Fruit fly (Drosophila melanogaster) whole organism, prepupa: ENCODE measurements around the gene Gba1b.
A peak's percentile ranks its signal among the peaks of the same experiment; 100 is the strongest.

Experiments used
- CG10631 ChIP-seq: fragments of 200-800 bp; sonication (Bioruptor generic); optimal IDR thresholded peaks from 2 replicates; lab custom pipeline; 2016; ENCODE audit warnings: missing biosample characterization, missing genetic modification characterization
- CG11762 ChIP-seq: fragments of 200-800 bp; sonication (Bioruptor generic); optimal IDR thresholded peaks from 3 replicates; lab custom pipeline; 2016; ENCODE audit warnings: missing biosample characterization, missing genetic modification characterization; ENCODE audit not compliant: insufficient read depth
- CG11902 ChIP-seq: fragments of 200-800 bp; sonication (Bioruptor generic); optimal IDR thresholded peaks from 3 replicates; lab custom pipeline; 2016; ENCODE audit warnings: missing biosample characterization, missing genetic modification characterization
- CG15336 ChIP-seq: fragments of 200-800 bp; sonication (Bioruptor generic); IDR thresholded peaks from 2 replicates; pipeline ENCODE4 v1.3.6; 2022; ENCODE audit warnings: missing biosample characterization, missing genetic modification characterization
- CG16779 ChIP-seq: fragments of 200-800 bp; sonication (Bioruptor generic); optimal IDR thresholded peaks from 3 replicates; lab custom pipeline; 2017; ENCODE audit warnings: missing biosample characterization, mild to moderate bottlenecking, missing genetic modification characterization
- CG6163 ChIP-seq: fragments of 200-800 bp; sonication (Bioruptor generic); IDR thresholded peaks from 3 replicates; pipeline ENCODE4 v1.3.6; 2022; ENCODE audit warnings: missing biosample characterization, missing genetic modification characterization
- CG8119 ChIP-seq: fragments of 200-800 bp; sonication (Bioruptor generic); IDR thresholded peaks from 3 replicates; pipeline ENCODE4 v1.3.6; 2022; ENCODE audit warnings: missing biosample characterization, missing genetic modification characterization
- CG8319 ChIP-seq: fragments of 200-800 bp; sonication (Bioruptor generic); optimal IDR thresholded peaks from 3 replicates; lab custom pipeline; 2016; ENCODE audit warnings: missing biosample characterization, missing genetic modification characterization
- CG8632 ChIP-seq: fragments of 200-800 bp; sonication (Bioruptor generic); optimal IDR thresholded peaks from 3 replicates; lab custom pipeline; 2016; ENCODE audit warnings: missing biosample characterization, missing genetic modification characterization
- Hr39 ChIP-seq: fragments of 200-800 bp; sonication (Bioruptor generic); optimal IDR thresholded peaks from 2 replicates; lab custom pipeline; 2016; ENCODE audit warnings: missing biosample characterization, missing genetic modification characterization
- Smox ChIP-seq: fragments of 200-800 bp; sonication (Bioruptor generic); optimal IDR thresholded peaks from 3 replicates; lab custom pipeline; 2016; ENCODE audit warnings: missing biosample characterization, missing genetic modification characterization
- achi ChIP-seq: fragments of 200-800 bp; sonication (Bioruptor generic); optimal IDR thresholded peaks from 3 replicates; lab custom pipeline; 2016; ENCODE audit warnings: missing biosample characterization, missing genetic modification characterization
- fd85E ChIP-seq: fragments of 200-800 bp; sonication (Bioruptor generic); optimal IDR thresholded peaks from 3 replicates; lab custom pipeline; 2016; ENCODE audit warnings: missing biosample characterization, missing genetic modification characterization
- pdm3 ChIP-seq: fragments of 200-800 bp; sonication (Bioruptor generic); optimal IDR thresholded peaks from 3 replicates; lab custom pipeline; 2016; ENCODE audit warnings: missing biosample characterization, missing genetic modification characterization

DNA sequence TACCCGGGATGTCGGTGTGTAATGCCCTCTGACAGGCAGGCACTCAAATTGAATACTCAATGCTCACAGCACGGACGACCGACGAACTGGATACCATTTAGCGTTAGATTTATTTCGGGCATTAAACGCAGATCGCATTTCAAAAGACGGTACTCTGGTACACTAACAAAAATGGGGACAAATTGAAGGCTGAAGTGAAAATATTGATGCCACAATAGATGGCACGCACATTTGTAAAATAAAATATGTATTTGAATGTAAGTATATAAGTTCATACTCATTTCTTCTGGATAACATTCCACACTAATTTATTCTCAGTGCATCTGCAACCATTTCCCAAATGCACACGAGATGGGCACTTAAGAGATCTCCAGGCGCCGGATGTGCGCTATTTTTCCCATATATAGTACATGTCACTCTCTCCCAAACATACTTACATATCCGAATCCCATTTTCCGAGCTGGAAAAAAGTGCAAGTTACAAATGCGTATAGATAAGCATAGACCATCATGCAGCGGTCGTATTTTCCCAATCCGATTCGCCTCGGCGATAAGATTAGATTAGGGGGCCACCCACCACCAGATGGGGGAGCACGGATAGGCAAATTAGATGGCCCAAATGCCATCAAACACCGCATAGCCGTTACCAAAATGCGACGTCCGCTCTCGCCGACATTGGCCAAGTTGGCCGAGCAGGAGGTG is 5.1 kb downstream of the Gba1b start, which contains the start of gene CG10301:
- TF ChIP-seq CG16779 (no peak), Smox (GFP tag; lab: Kevin White, UChicago) (no peak), pdm3 (GFP tag; lab: Kevin White, UChicago) (no peak), fd85E (GFP tag; lab: Kevin White, UChicago) (no peak), CG8632 (no peak), CG15336 (no peak), achi (GFP tag; lab: Kevin White, UChicago) (no peak), CG10631 (GFP tag; lab: Kevin White, UChicago) (no peak), CG8319 (no peak), Hr39 (GFP tag; lab: Kevin White, UChicago) (no peak), CG8119 (GFP tag; lab: Robert Waterston, UW) (no peak), CG11762 (no peak), CG11902 (GFP tag; lab: Kevin White, UChicago) (no peak), CG6163 (GFP tag; lab: Robert Waterston, UW) (0 out of 3 replicates have a peak, but pooled peaks have one; percentile 16)
